Worm (Caenorhabditis elegans): Measurements from ENCODE around the gene wht-3.

- no peak for TF ChIP-seq ama-1 (optimal IDR thresholded peaks at IDR 0.05)
- no peak for TF ChIP-seq lin-13 (GFP tag; optimal IDR thresholded peaks at IDR 0.05)
- TF ChIP-seq nhr-237 (tag; optimal IDR thresholded peaks at IDR 0.05): no peak
- TF ChIP-seq lsy-2 (tag; optimal IDR thresholded peaks at IDR 0.05): peak in 1 of 2 experiments; percentile 52
- TF ChIP-seq nhr-6 (tag; optimal IDR thresholded peaks at IDR 0.05): no peak
- TF ChIP-seq unc-62 (GFP tag; optimal IDR thresholded peaks at IDR 0.05): no peak
- TF ChIP-seq elt-3 (tag; optimal IDR thresholded peaks at IDR 0.05): no peak
- no peak for TF ChIP-seq nhr-25 (tag; optimal IDR thresholded peaks at IDR 0.05)
- no peak for TF ChIP-seq nhr-11 (tag; optimal IDR thresholded peaks at IDR 0.05)
- no peak for TF ChIP-seq nhr-77 (tag; optimal IDR thresholded peaks at IDR 0.05)
- no peak for TF ChIP-seq zag-1 (tag; optimal IDR thresholded peaks at IDR 0.05)
Observed at ce11 chrIII:4113594-4113993, 37.8 kb downstream of the wht-3 start.

Measured in whole organism, L2 larva.